Worm (Caenorhabditis elegans): Measurements from ENCODE around the gene nhr-209.

nhr-209 gene

DNA sequence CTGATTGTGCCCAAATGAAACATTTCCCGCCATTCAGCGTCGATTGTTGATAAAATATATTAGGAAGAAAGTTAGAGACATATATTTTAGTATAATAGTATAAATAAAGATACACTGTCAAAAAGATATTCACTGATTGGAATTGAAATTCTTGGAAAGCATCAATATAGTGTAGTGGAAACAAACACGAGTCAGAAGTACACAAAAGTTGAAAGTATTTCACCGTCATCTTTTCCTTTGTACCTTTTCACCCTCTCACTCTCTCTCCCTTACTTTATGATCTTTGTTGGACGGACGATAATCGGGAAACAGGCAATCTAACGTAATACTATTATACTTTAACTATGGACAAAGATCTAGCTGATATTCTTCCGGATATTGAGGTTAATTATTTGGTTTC is 3.9 kb upstream of the nhr-209 start, which contains the start of gene nhr-208:
nhr-208 (plus strand) TSS at position 288 of the 400 bp plus-strand sequence.
- TF ChIP-seq nhr-10 (tag; optimal IDR thresholded peaks at IDR 0.05) (no peak), sma-9 (GFP tag; optimal IDR thresholded peaks at IDR 0.05) (peak; percentile 11), sma-9 (tag; optimal IDR thresholded peaks at IDR 0.05) (no peak), fos-1 (tag; optimal IDR thresholded peaks at IDR 0.05) (peak; percentile 11)

DNA sequence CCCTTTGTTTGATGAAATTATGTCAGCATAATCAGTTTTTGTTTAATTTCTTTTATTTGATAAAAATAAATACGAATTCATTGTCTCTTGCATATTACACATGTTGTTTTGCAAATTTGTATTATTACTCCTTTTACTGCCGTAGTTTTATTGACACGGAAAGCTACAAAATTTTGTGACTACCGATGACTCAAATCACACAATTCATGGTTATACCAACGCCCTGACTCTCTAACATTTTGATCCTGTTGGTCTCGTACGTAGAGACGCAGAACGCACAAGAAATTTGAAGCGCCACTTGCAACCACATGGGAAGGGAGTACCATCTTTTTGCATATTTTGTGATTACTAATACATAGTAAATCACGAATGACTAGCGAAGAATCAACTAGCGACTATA is 2.1 kb upstream of the nhr-209 start, which contains the start of gene nhr-207:
nhr-207 (plus strand) TSS at position 282 of the 400 bp plus-strand sequence.
- TF ChIP-seq elt-1 (tag; optimal IDR thresholded peaks at IDR 0.05) (no peak), sma-9 (GFP tag; optimal IDR thresholded peaks at IDR 0.05) (peak; percentile 60), sma-9 (tag; optimal IDR thresholded peaks at IDR 0.05) (no peak), ZK546.5 (tag; optimal IDR thresholded peaks at IDR 0.05) (no peak), fos-1 (tag; optimal IDR thresholded peaks at IDR 0.05) (peak; percentile 72), nhr-129 (tag; optimal IDR thresholded peaks at IDR 0.05) (peak; percentile 9), ztf-11 (tag; optimal IDR thresholded peaks at IDR 0.05) (no peak)

DNA sequence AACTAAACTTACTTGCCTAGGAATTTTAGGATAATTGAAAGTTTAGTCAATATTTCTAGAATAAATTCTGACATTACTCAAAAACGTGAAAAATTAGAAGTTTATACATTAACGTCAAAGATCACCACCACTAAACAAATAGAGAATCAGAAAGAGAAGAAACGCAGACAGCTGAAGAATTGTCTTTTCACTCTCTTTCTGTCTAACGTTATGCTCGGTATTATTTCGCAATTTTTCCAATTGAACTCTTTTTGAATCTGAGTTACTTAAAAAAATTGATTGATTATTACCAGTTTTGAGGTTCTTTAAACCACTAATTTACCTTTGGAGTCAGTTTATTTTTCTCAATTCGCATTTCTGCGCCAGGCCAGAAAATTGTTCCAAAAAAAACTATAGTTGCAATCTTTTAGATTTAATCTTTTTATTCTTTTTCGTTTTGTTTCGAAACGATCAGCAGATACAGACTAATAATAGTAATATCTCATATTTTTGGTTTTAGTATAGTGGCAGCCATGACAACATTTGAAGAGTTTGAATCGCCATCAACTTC is 2.9 kb downstream of the nhr-209 start, which contains the start of gene nhr-154:
nhr-154 (plus strand) TSS at position 500 of the 550 bp plus-strand sequence.
- no peak for TF ChIP-seq Y55F3AM.14 (GFP tag; optimal IDR thresholded peaks at IDR 0.05)
- TF ChIP-seq unc-55 (GFP tag; optimal IDR thresholded peaks at IDR 0.05), result peak; percentile 74
- no peak for TF ChIP-seq lin-13 (GFP tag; optimal IDR thresholded peaks at IDR 0.05)
- TF ChIP-seq fos-1 (tag; optimal IDR thresholded peaks at IDR 0.05), result peak; percentile 23
- peak; percentile 25 for TF ChIP-seq nhr-129 (tag; optimal IDR thresholded peaks at IDR 0.05)
- peak; percentile 45 for TF ChIP-seq skn-1 (tag; optimal IDR thresholded peaks at IDR 0.05)
- no peak for TF ChIP-seq ZK546.5 (tag; optimal IDR thresholded peaks at IDR 0.05)
- TF ChIP-seq nhr-25 (tag; optimal IDR thresholded peaks at IDR 0.05), result peak; percentile 22
- TF ChIP-seq sma-9 (GFP tag; optimal IDR thresholded peaks at IDR 0.05), result peak; percentile 72
- TF ChIP-seq sma-9 (tag; optimal IDR thresholded peaks at IDR 0.05), result no peak
- TF ChIP-seq zag-1 (tag; optimal IDR thresholded peaks at IDR 0.05), result no peak
- no peak for TF ChIP-seq nhr-6 (tag; optimal IDR thresholded peaks at IDR 0.05)
- peak; percentile 42 for TF ChIP-seq crh-2 (tag; optimal IDR thresholded peaks at IDR 0.05)
- TF ChIP-seq lsy-2 (tag; optimal IDR thresholded peaks at IDR 0.05), result peak in 1 of 2 experiments; percentile 50
- TF ChIP-seq C34F6.9 (tag; optimal IDR thresholded peaks at IDR 0.05), result peak; percentile 65
- TF ChIP-seq nhr-10 (tag; optimal IDR thresholded peaks at IDR 0.05), result no peak

DNA sequence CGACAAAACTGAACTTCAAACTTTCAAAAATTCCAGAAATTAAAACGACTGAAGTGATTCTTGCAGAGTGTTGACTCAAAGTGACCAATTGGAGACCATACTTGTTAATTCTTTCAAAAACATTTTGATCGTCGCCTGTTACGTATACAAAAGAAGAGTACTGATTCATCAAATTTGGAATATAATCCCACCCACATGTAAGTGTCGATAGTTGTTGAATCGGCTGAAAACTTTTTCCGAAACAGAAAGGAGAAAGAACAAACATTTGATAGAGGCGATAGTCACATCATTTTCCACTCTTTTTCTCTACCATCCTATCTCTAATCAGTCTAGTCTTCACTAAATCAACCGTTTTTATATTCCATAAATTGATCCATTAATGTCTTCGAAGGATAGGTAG is 6.0 kb downstream of the nhr-209 start, which contains the start of gene nhr-153:
nhr-153 (plus strand) TSS at position 301 of the 400 bp plus-strand sequence.
- TF ChIP-seq R02D3.7 (tag; optimal IDR thresholded peaks at IDR 0.05) (no peak), nhr-12 (tag; optimal IDR thresholded peaks at IDR 0.05) (no peak), mdl-1 (tag; optimal IDR thresholded peaks at IDR 0.05) (no peak), nhr-23 (tag; optimal IDR thresholded peaks at IDR 0.05) (no peak), nhr-21 (tag; optimal IDR thresholded peaks at IDR 0.05) (no peak), F13H6.1 (tag; optimal IDR thresholded peaks at IDR 0.05) (no peak), elt-1 (tag; optimal IDR thresholded peaks at IDR 0.05) (no peak), lin-11 (tag; optimal IDR thresholded peaks at IDR 0.05) (no peak), gmeb-1 (tag; optimal IDR thresholded peaks at IDR 0.05) (no peak), ceh-82 (tag; optimal IDR thresholded peaks at IDR 0.05) (no peak), aly-2 (tag; optimal IDR thresholded peaks at IDR 0.05) (no peak), nhr-10 (tag; optimal IDR thresholded peaks at IDR 0.05) (no peak), ztf-11 (tag; optimal IDR thresholded peaks at IDR 0.05) (no peak), mab-5 (tag; optimal IDR thresholded peaks at IDR 0.05) (no peak), lin-13 (GFP tag; optimal IDR thresholded peaks at IDR 0.05) (no peak), mbf-1 (tag; optimal IDR thresholded peaks at IDR 0.05) (no peak), Y55F3AM.14 (GFP tag; optimal IDR thresholded peaks at IDR 0.05) (no peak), ama-1 (optimal IDR thresholded peaks at IDR 0.05) (no peak), nhr-237 (tag; optimal IDR thresholded peaks at IDR 0.05) (no peak)

DNA sequence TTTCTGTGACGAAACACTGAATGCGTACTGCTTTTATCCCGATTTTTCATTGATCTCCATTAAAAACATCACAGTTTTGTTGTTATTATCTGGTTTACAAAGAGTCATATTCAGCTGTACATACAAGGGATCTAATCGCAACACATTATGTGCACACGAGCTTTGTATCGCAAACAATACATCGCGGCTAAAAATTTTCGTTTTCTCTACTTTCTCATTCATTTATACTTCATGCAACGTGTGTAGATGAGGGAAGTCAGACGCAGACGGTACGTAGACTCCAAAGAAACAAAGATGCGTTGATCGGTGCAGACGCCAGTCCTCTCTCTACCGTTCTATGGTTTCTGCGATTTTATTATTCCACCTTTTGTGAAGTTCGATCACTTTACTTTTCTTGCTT is 8.9 kb downstream of the nhr-209 start, which contains the start of gene nhr-136:
nhr-136 (plus strand) TSS at position 301 of the 400 bp plus-strand sequence.
- TF ChIP-seq ztf-1 (GFP tag; conservative IDR thresholded peaks at IDR 0.05), result no peak
- TF ChIP-seq nhr-129 (tag; optimal IDR thresholded peaks at IDR 0.05), result peak; percentile 21
- TF ChIP-seq sem-4 (tag; optimal IDR thresholded peaks at IDR 0.05), result no peak

Measured in whole organism, L2 larva.